Fruit fly (Drosophila melanogaster) whole organism, embryonic: Measurements from ENCODE around the gene pcm.
A peak's percentile ranks its signal among the peaks of the same experiment; 100 is the strongest.

Experiments
- Atf-2 ChIP-seq: fragments of 200-800 bp; sonication (Bioruptor generic); optimal IDR thresholded peaks from 2 replicates; lab custom pipeline; 2016; ENCODE audit warnings: missing biosample characterization, missing genetic modification characterization
- CG10267 ChIP-seq: fragments of 200-800 bp; sonication (Bioruptor generic); optimal IDR thresholded peaks from 2 replicates; lab custom pipeline; 2018; ENCODE audit warnings: missing biosample characterization, mild to moderate bottlenecking, missing genetic modification characterization, moderate library complexity
- CG10274 ChIP-seq: fragments of 200-800 bp; sonication (Bioruptor generic); optimal IDR thresholded peaks from 3 replicates; lab custom pipeline; 2017; ENCODE audit warnings: missing biosample characterization, mild to moderate bottlenecking, missing genetic modification characterization
- CG10366 ChIP-seq: fragments of 200-800 bp; sonication (Bioruptor generic); IDR thresholded peaks from 2 replicates; pipeline ENCODE4 v1.3.6; 2022; ENCODE audit warnings: missing biosample characterization, missing genetic modification characterization
- CG10543 ChIP-seq: fragments of 200-800 bp; sonication (Bioruptor generic); optimal IDR thresholded peaks from 3 replicates; lab custom pipeline; 2017; ENCODE audit warnings: missing biosample characterization, mild to moderate bottlenecking, missing genetic modification characterization, moderate library complexity
- CG12659 ChIP-seq: fragments of 200-800 bp; sonication (Bioruptor generic); optimal IDR thresholded peaks from 3 replicates; lab custom pipeline; 2017; ENCODE audit warnings: mild to moderate bottlenecking, missing biosample characterization, missing genetic modification reagents, missing genetic modification characterization
- CG12942 ChIP-seq: fragments of 200-800 bp; sonication (Bioruptor generic); optimal IDR thresholded peaks from 3 replicates; lab custom pipeline; 2016; ENCODE audit warnings: missing biosample characterization, missing genetic modification characterization
- CG13775 ChIP-seq: fragments of 200-800 bp; sonication (Bioruptor generic); optimal IDR thresholded peaks from 3 replicates; lab custom pipeline; 2017; ENCODE audit warnings: missing biosample characterization, mild to moderate bottlenecking, missing genetic modification characterization
- CG14965 ChIP-seq: fragments of 200-800 bp; sonication (Bioruptor generic); optimal IDR thresholded peaks from 2 replicates; lab custom pipeline; 2016; ENCODE audit warnings: missing biosample characterization, missing genetic modification characterization, borderline replicate concordance
- CG16863 ChIP-seq: fragments of 200-800 bp; sonication (Bioruptor generic); optimal IDR thresholded peaks from 3 replicates; lab custom pipeline; 2016; ENCODE audit warnings: missing biosample characterization, missing genetic modification characterization
- CG17829 ChIP-seq: fragments of 200-800 bp; optimal IDR thresholded peaks from 2 replicates; lab custom pipeline; 2019; ENCODE audit warnings: missing biosample characterization, mild to moderate bottlenecking, missing genetic modification characterization, moderate library complexity
- CG2120 ChIP-seq: fragments of 200-800 bp; sonication (Bioruptor generic); optimal IDR thresholded peaks from 3 replicates; lab custom pipeline; 2016; ENCODE audit warnings: missing biosample characterization, missing genetic modification characterization
- CG30431 ChIP-seq: fragments of 200-800 bp; sonication (Bioruptor generic); optimal IDR thresholded peaks from 2 replicates; lab custom pipeline; 2017; ENCODE audit warnings: missing biosample characterization, missing genetic modification characterization
- CG3281 ChIP-seq: fragments of 200-800 bp; sonication (Bioruptor generic); optimal IDR thresholded peaks from 3 replicates; lab custom pipeline; 2017; ENCODE audit warnings: missing biosample characterization, mild to moderate bottlenecking, missing genetic modification characterization
- CG3847 ChIP-seq: fragments of 200-800 bp; sonication (Bioruptor generic); IDR thresholded peaks from 2 replicates; pipeline ENCODE4 v1.3.6; 2022; ENCODE audit warnings: missing biosample characterization, missing genetic modification characterization
- Dad ChIP-seq: fragments of 200-800 bp; sonication (Bioruptor generic); optimal IDR thresholded peaks from 3 replicates; lab custom pipeline; 2016; ENCODE audit warnings: missing biosample characterization, missing genetic modification characterization
- Dbx ChIP-seq: fragments of 200-800 bp; sonication (Bioruptor generic); IDR thresholded peaks from 3 replicates; pipeline ENCODE4 v1.3.6; 2022; ENCODE audit warnings: missing biosample characterization, missing genetic modification characterization
- Dfd ChIP-seq, 2 experiments: fragments of >200 bp; optimal IDR thresholded peaks; 2 replicates each; lab custom pipeline; 2017; ENCODE audit warnings: missing biosample characterization in 2 of 2, missing genetic modification characterization in 2 of 2
- Drgx ChIP-seq: fragments of 200-800 bp; sonication (Bioruptor generic); IDR thresholded peaks from 2 replicates; pipeline ENCODE4 v1.3.6; 2022; ENCODE audit warnings: missing biosample characterization, missing genetic modification characterization
- Fer1 ChIP-seq: fragments of 200-800 bp; sonication (Bioruptor generic); optimal IDR thresholded peaks from 2 replicates; lab custom pipeline; 2017; ENCODE audit warnings: missing biosample characterization, mild to moderate bottlenecking, missing genetic modification characterization
- Hsf ChIP-seq: fragments of 200-800 bp; sonication (Bioruptor generic); optimal IDR thresholded peaks from 3 replicates; lab custom pipeline; 2016; ENCODE audit warnings: missing biosample characterization, missing genetic modification characterization
- MBD-R2 ChIP-seq: fragments of 200-800 bp; sonication (Bioruptor generic); IDR thresholded peaks from 2 replicates; pipeline ENCODE4 v1.3.6; 2022; ENCODE audit warnings: missing biosample characterization, missing genetic modification characterization
- Mad ChIP-seq: fragments of 200-800 bp; sonication (Bioruptor generic); optimal IDR thresholded peaks from 2 replicates; lab custom pipeline; 2016; ENCODE audit warnings: missing biosample characterization, missing genetic modification characterization
- Med ChIP-seq: fragments of 200-800 bp; sonication (Bioruptor generic); peaks from one replicate; lab custom pipeline; 2016; ENCODE audit warnings: missing biosample characterization, missing genetic modification characterization, mild to moderate bottlenecking, inconsistent platforms, moderate library complexity
- PHDP ChIP-seq: fragments of 200-800 bp; sonication (Bioruptor generic); optimal IDR thresholded peaks from 3 replicates; lab custom pipeline; 2018; ENCODE audit warnings: missing biosample characterization, mild to moderate bottlenecking, missing genetic modification characterization, moderate library complexity
- Pdp1 ChIP-seq, 2 experiments: fragments of 200-800 bp; sonication (Bioruptor generic); optimal IDR thresholded peaks; 3 replicates each; lab custom pipeline; 2016; ENCODE audit warnings: missing biosample characterization in 2 of 2, missing genetic modification characterization in 2 of 2, mild to moderate bottlenecking in 1 of 2, moderate library complexity in 1 of 2
- Side ChIP-seq: fragments of 200-800 bp; sonication (Bioruptor generic); optimal IDR thresholded peaks from 2 replicates; lab custom pipeline; 2016; ENCODE audit warnings: missing biosample characterization, missing genetic modification characterization
- amos ChIP-seq: fragments of 200-800 bp; sonication (Bioruptor generic); IDR thresholded peaks from 2 replicates; pipeline ENCODE4 v1.3.6; 2022; ENCODE audit warnings: missing biosample characterization, missing genetic modification characterization; ENCODE audit not compliant: partially characterized antibody
- cato ChIP-seq: fragments of 200-800 bp; sonication (Bioruptor generic); optimal IDR thresholded peaks from 2 replicates; lab custom pipeline; 2016; ENCODE audit warnings: missing biosample characterization, missing genetic modification characterization, borderline replicate concordance
- chn ChIP-seq: fragments of 200-800 bp; sonication (Bioruptor generic); optimal IDR thresholded peaks from 2 replicates; lab custom pipeline; 2016; ENCODE audit warnings: missing biosample characterization, missing genetic modification characterization
- ci ChIP-seq: fragments of 200-800 bp; sonication (Bioruptor generic); IDR thresholded peaks from 3 replicates; pipeline ENCODE4 v1.3.6; 2022; ENCODE audit warnings: missing biosample characterization, missing genetic modification characterization
- dpn ChIP-seq, 2 experiments: fragments of 200-800 bp; sonication (Bioruptor generic); optimal IDR thresholded peaks; 3 replicates each; lab custom pipeline; 2016; ENCODE audit warnings: missing biosample characterization in 2 of 2, missing genetic modification characterization in 2 of 2
- esg ChIP-seq: fragments of 200-800 bp; sonication (Bioruptor generic); conservative IDR thresholded peaks from 2 replicates; pipeline ENCODE4 v1.3.6; 2022; ENCODE audit warnings: missing biosample characterization, missing genetic modification characterization
- grn ChIP-seq: fragments of 200-800 bp; sonication (Bioruptor generic); optimal IDR thresholded peaks from 3 replicates; lab custom pipeline; 2017; ENCODE audit warnings: missing biosample characterization, missing genetic modification characterization
- hbn ChIP-seq: fragments of 200-800 bp; sonication (Bioruptor generic); IDR thresholded peaks from 2 replicates; pipeline ENCODE4 v1.3.6; 2022; ENCODE audit warnings: missing biosample characterization, missing genetic modification characterization; ENCODE audit not compliant: partially characterized antibody
- her ChIP-seq: fragments of 200-800 bp; sonication (Bioruptor generic); optimal IDR thresholded peaks from 2 replicates; lab custom pipeline; 2016; ENCODE audit warnings: missing biosample characterization, missing genetic modification characterization
- lilli ChIP-seq: fragments of 200-800 bp; sonication (Bioruptor generic); optimal IDR thresholded peaks from 3 replicates; lab custom pipeline; 2016; ENCODE audit warnings: missing biosample characterization, missing genetic modification characterization
- org-1 ChIP-seq: fragments of 200-800 bp; sonication (Bioruptor generic); optimal IDR thresholded peaks from 2 replicates; lab custom pipeline; 2017; ENCODE audit warnings: missing biosample characterization, missing genetic modification characterization
- pan ChIP-seq, 4 experiments: fragments of >200 bp in 3 of 4; fragments of 200-800 bp in 1 of 4; sonication (Bioruptor generic) in 1 of 4; optimal IDR thresholded peaks in 3 of 4; IDR thresholded peaks in 1 of 4; 2 replicates each; pipeline versions ENCODE4 v1.3.6 to Lab custom; 2017 to 2022; ENCODE audit warnings: missing biosample characterization in 2 of 4, missing genetic modification characterization in 2 of 4, mixed read lengths in 1 of 4
- pzg ChIP-seq: fragments of 200-800 bp; sonication (Bioruptor generic); optimal IDR thresholded peaks from 3 replicates; lab custom pipeline; 2018; ENCODE audit warnings: missing biosample characterization, mild to moderate bottlenecking, missing genetic modification characterization, moderate library complexity
- run ChIP-seq: fragments of 200-800 bp; sonication (Bioruptor generic); optimal IDR thresholded peaks from 3 replicates; lab custom pipeline; 2018; ENCODE audit warnings: missing biosample characterization, mild to moderate bottlenecking, missing genetic modification characterization
- sens ChIP-seq: fragments of 200-800 bp; sonication (Bioruptor generic); peaks from one replicate; lab custom pipeline; 2016; ENCODE audit warnings: missing biosample characterization, missing genetic modification characterization
- sens-2 ChIP-seq: fragments of 200-800 bp; sonication (Bioruptor generic); IDR thresholded peaks from 2 replicates; pipeline ENCODE4 v1.3.6; 2022; ENCODE audit warnings: missing biosample characterization, missing genetic modification characterization
- slbo ChIP-seq: fragments of 200-800 bp; sonication (Bioruptor generic); IDR thresholded peaks from 2 replicates; pipeline ENCODE4 v1.3.6; 2022; ENCODE audit warnings: missing biosample characterization, missing genetic modification characterization
- sob ChIP-seq: fragments of 200-800 bp; sonication (Bioruptor generic); IDR thresholded peaks from 2 replicates; pipeline ENCODE4 v1.3.6; 2022; ENCODE audit warnings: missing biosample characterization, missing genetic modification characterization
- twi ChIP-seq: fragments of 200-800 bp; optimal IDR thresholded peaks from 2 replicates; lab custom pipeline; 2019; ENCODE audit warnings: missing biosample characterization, mild to moderate bottlenecking, missing genetic modification characterization, moderate library complexity
- vvl ChIP-seq: fragments of 200-800 bp; sonication (Bioruptor generic); IDR thresholded peaks from 2 replicates; pipeline ENCODE4 v1.3.6; 2022; ENCODE audit warnings: missing biosample characterization, missing genetic modification characterization

Gene pcm

DNA sequence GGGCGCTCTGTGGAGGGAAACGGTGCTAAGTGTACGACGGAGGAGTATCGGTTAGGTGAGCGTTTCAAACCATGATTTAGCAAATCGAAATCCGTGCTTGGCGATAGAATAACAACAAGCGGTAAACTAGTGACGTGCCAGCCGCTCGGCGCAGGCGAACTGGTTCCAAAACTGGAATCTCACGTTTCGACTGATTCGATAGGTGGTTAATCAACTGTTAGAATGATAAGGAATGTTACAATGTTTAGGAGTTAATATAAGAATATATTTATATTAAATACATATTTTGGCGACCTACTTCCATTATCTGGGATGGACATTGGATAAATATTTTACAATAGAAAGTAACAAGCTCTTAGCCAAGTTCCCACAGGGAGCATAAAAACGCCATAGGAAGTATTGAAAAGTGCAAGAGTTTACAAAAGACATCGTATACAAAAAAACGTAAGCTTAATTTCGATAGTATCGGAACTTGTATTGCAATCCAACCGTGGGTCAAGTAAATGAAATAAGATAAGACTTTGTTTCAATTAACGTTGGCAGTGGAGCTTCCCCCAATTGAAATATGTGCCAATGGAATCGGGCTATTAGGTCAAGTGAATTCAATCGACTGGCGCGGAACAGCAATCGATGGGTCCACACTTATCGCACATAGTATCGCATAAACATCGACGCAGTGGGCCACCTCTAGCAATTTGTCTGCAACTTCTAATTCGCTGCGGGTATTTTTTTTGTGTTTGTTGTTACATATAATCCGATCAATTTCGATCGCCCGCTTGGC lies 3.2 kb upstream of the pcm start, which contains the start of the genes ksh, CG14200 and Pfrx (continued):
- no peak for TF ChIP-seq grn
- TF ChIP-seq lilli (GFP tag; lab: Kevin White, UChicago): peak; percentile 10
- TF ChIP-seq CG12942 (GFP tag; lab: Kevin White, UChicago): no peak
- TF ChIP-seq hbn (GFP tag; lab: Robert Waterston, UW): peak; percentile 61
- no peak for TF ChIP-seq pan (optimal IDR thresholded peaks at IDR 0.05; lab: Kevin White, UChicago)
- TF ChIP-seq pan (GFP tag; optimal IDR thresholded peaks at IDR 0.05 in 1 of 2, IDR thresholded peaks at IDR 0.05 in 1 of 2): no peak
- TF ChIP-seq Mad (GFP tag; lab: Kevin White, UChicago): no peak
- TF ChIP-seq PHDP: no peak

DNA sequence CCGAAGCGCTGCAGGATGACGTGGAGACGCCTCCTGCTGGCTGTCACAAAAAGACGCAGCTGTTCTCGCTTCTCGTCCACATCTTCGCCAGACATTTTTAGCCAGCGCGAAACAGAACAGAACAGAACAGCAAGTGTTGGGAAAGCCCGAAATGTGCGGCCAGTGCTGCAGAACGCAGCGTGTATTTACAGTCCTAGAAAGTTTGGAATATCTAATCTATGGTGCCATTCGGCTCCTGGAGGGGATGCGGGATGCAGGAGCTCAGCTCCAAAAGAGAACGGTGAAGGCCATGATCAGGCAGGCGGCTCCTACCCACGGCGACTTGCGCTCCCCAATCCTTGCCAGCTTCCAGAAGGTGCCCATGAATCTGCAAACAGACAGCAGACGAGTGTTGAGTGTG lies 2.5 kb upstream of the pcm start, which contains the start of gene CG12204:
Gene CG12204, minus strand, starts transcription at position 117 of the 400 bp plus-strand sequence.
- TF ChIP-seq CG12659: peak; percentile 22
- TF ChIP-seq esg (GFP tag; lab: Robert Waterston, UW): no peak
- no peak for TF ChIP-seq chn (GFP tag; lab: Kevin White, UChicago)
- peak; percentile 57 for TF ChIP-seq MBD-R2 (GFP tag; lab: Robert Waterston, UW)
- TF ChIP-seq org-1: no peak
- no peak for TF ChIP-seq CG30431 (GFP tag; lab: Kevin White, UChicago)
- TF ChIP-seq CG17829 (tag; lab: Kevin White, UChicago): no peak
- TF ChIP-seq ci: peak; percentile 60; the same call in 1 of the 3 replicates
- no peak for TF ChIP-seq CG10543 (GFP tag; lab: Kevin White, UChicago)
- peak; percentile 80 for TF ChIP-seq sens (GFP tag; lab: Kevin White, UChicago)
- peak; percentile 11 for TF ChIP-seq Dad (GFP tag; lab: Kevin White, UChicago)
- peak in 1 of 2 experiments; percentile 1 for TF ChIP-seq Pdp1 (GFP tag; optimal IDR thresholded peaks at IDR 0.05; lab: Kevin White, UChicago)
- 0 out of 2 replicates have a peak, but pooled peaks have one; percentile 28 for TF ChIP-seq Drgx (GFP tag; lab: Robert Waterston, UW)
- TF ChIP-seq Med: peak; percentile 91
- peak; percentile 23; the same call in 1 of the 2 replicates for TF ChIP-seq vvl (GFP tag; lab: Robert Waterston, UW)
- TF ChIP-seq cato (GFP tag; lab: Kevin White, UChicago): no peak
- no peak for TF ChIP-seq CG14965
- no peak for TF ChIP-seq Dfd (GFP tag; optimal IDR thresholded peaks at IDR 0.05; lab: Kevin White, UChicago)
- TF ChIP-seq sens-2 (GFP tag; lab: Robert Waterston, UW): no peak
- TF ChIP-seq her (GFP tag; lab: Kevin White, UChicago): peak; percentile 34
- TF ChIP-seq CG3281 (GFP tag; lab: Kevin White, UChicago): peak; percentile 4
- 0 out of 2 replicates have a peak, but pooled peaks have one; percentile 39 for TF ChIP-seq sob (GFP tag; lab: Robert Waterston, UW)
- TF ChIP-seq dpn (GFP tag; optimal IDR thresholded peaks at IDR 0.05; lab: Kevin White, UChicago): peak in 1 of 2 experiments; percentile 10
- TF ChIP-seq Atf-2 (GFP tag; lab: Kevin White, UChicago): no peak
- TF ChIP-seq Hsf (GFP tag; lab: Kevin White, UChicago): no peak
- TF ChIP-seq Side (GFP tag; lab: Kevin White, UChicago): peak; percentile 27
- TF ChIP-seq amos (GFP tag; lab: Robert Waterston, UW): peak; percentile 30; the same call in 1 of the 2 replicates
- 0 out of 2 replicates have a peak, but pooled peaks have one; percentile 24 for TF ChIP-seq slbo
- peak; percentile 46 for TF ChIP-seq CG2120 (GFP tag; lab: Kevin White, UChicago)
- TF ChIP-seq CG16863 (GFP tag; lab: Kevin White, UChicago): peak; percentile 28
- no peak for TF ChIP-seq CG10366
- no peak for TF ChIP-seq twi
- peak; percentile 24 for TF ChIP-seq pzg (GFP tag; lab: Kevin White, UChicago)
- no peak for TF ChIP-seq CG10274
- TF ChIP-seq CG10267: peak; percentile 81
- TF ChIP-seq Fer1 (GFP tag; lab: Kevin White, UChicago): peak; percentile 4
- TF ChIP-seq run (tag; lab: Kevin White, UChicago): no peak
- TF ChIP-seq Dbx: 0 out of 3 replicates have a peak, but pooled peaks have one; percentile 40
- TF ChIP-seq CG13775 (GFP tag; lab: Kevin White, UChicago): peak; percentile 11
- peak; percentile 43; the same call in 1 of the 2 replicates for TF ChIP-seq CG3847
